Worm (Caenorhabditis elegans) whole organism, L3 larva: ENCODE results near the gene srd-50.

Experiments used
- elt-1 ChIP-seq: fragments of 150-350 bp; optimal IDR thresholded peaks from 2 replicates; lab custom pipeline; 2014; ENCODE audit warnings: missing biosample characterization, missing genetic modification characterization
- nhr-67 ChIP-seq: fragments of 150-350 bp; optimal IDR thresholded peaks from 2 replicates; lab custom pipeline; 2014; ENCODE audit warnings: missing biosample characterization, missing genetic modification characterization
- nhr-76 ChIP-seq: fragments of 150-350 bp; sonication (generic microtip); optimal IDR thresholded peaks from 5 replicates; lab custom pipeline; 2014; ENCODE audit warnings: missing biosample characterization, missing genetic modification characterization
- snpc-4 ChIP-seq: fragments of 150-350 bp; optimal IDR thresholded peaks from 2 replicates; lab custom pipeline; 2014; ENCODE audit warnings: missing biosample characterization, missing genetic modification characterization
- zag-1 ChIP-seq: fragments of 150-350 bp; optimal IDR thresholded peaks from 2 replicates; lab custom pipeline; 2014; ENCODE audit warnings: missing biosample characterization, missing genetic modification characterization
- ztf-11 ChIP-seq: fragments of 150-350 bp; optimal IDR thresholded peaks from 2 replicates; lab custom pipeline; 2014; ENCODE audit warnings: missing biosample characterization, missing genetic modification characterization

ce11 chrX:13506493-13506892 lies 24.9 kb upstream of the srd-50 start:
- TF ChIP-seq zag-1 (tag; lab: Kevin White, UChicago) (no peak), snpc-4 (no peak), nhr-67 (tag; lab: Kevin White, UChicago) (no peak), elt-1 (tag; lab: Kevin White, UChicago) (no peak), nhr-76 (tag; lab: Kevin White, UChicago) (no peak), ztf-11 (no peak)
